Worm (Caenorhabditis elegans): ENCODE data around the gene C08F1.11.
"Not testable (repeated sequence)": the region's sequence is repeated elsewhere in the genome, so short reads cannot be mapped to it uniquely, and the experiment has no call there.

Gene C08F1.11

ce11 chrII:1788087-1788486 lies 3.4 kb upstream of the C08F1.11 start, which contains the start of the genes C08F1.6 and fbxb-13:
Gene C08F1.6, minus strand, starts transcription at chrII:1788187.
Gene fbxb-13, plus strand, starts transcription at chrII:1788277.
- TF ChIP-seq R02D3.7 (tag; optimal IDR thresholded peaks at IDR 0.05) (no peak), Y55F3AM.14 (GFP tag; optimal IDR thresholded peaks at IDR 0.05) (no peak), dmd-4 (tag; optimal IDR thresholded peaks at IDR 0.05) (no peak)

ce11 chrII:1787208-1787607 lies 2.5 kb upstream of the C08F1.11 start:
- TF ChIP-seq nhr-23 (tag; optimal IDR thresholded peaks at IDR 0.05) (no peak), ceh-16 (tag; optimal IDR thresholded peaks at IDR 0.05) (no peak), egl-27 (tag; optimal IDR thresholded peaks at IDR 0.05) (no peak), nhr-6 (tag; optimal IDR thresholded peaks at IDR 0.05) (no peak), sma-3 (GFP tag; optimal IDR thresholded peaks at IDR 0.05) (no peak), nhr-77 (tag; optimal IDR thresholded peaks at IDR 0.05) (no peak), sem-4 (tag; optimal IDR thresholded peaks at IDR 0.05) (no peak)

- no peak for TF ChIP-seq mdl-1 (tag; optimal IDR thresholded peaks at IDR 0.05)
- TF ChIP-seq peb-1 (tag; optimal IDR thresholded peaks at IDR 0.05): no peak
- TF ChIP-seq unc-62 (GFP tag; optimal IDR thresholded peaks at IDR 0.05): no peak
- no peak for TF ChIP-seq sem-4 (tag; optimal IDR thresholded peaks at IDR 0.05)
- TF ChIP-seq nhr-6 (tag; optimal IDR thresholded peaks at IDR 0.05): no peak
- no peak for TF ChIP-seq ceh-82 (tag; optimal IDR thresholded peaks at IDR 0.05)
Measured at ce11 chrII:1786209-1786608, 1.5 kb upstream of the C08F1.11 start, which contains the start of gene C08F1.10. Gene C08F1.10, minus strand, starts transcription at chrII:1786309.

- TF ChIP-seq ceh-82 (tag; optimal IDR thresholded peaks at IDR 0.05) (no peak), lin-13 (GFP tag; optimal IDR thresholded peaks at IDR 0.05) (no peak), alr-1 (tag; optimal IDR thresholded peaks at IDR 0.05) (no peak), crh-2 (tag; optimal IDR thresholded peaks at IDR 0.05) (no peak)
Measured at ce11 chrII:1782474-1782873, 2.2 kb downstream of the C08F1.11 start, which contains the start of gene math-4. Gene math-4, minus strand, starts transcription at chrII:1782574.

- not testable (repeated sequence) for TF ChIP-seq nhr-23 (tag; optimal IDR thresholded peaks at IDR 0.05); ama-1 (optimal IDR thresholded peaks at IDR 0.05); sem-4 (tag; optimal IDR thresholded peaks at IDR 0.05)
Measured at ce11 chrII:1775234-1775633, 9.5 kb downstream of the C08F1.11 start, which contains the start of gene F36H5.14. Gene F36H5.14, plus strand, starts transcription at chrII:1775534.

- TF ChIP-seq dmd-4 (tag; optimal IDR thresholded peaks at IDR 0.05): no peak
- no peak for TF ChIP-seq fos-1 (tag; optimal IDR thresholded peaks at IDR 0.05)
- TF ChIP-seq unc-62 (GFP tag; optimal IDR thresholded peaks at IDR 0.05): no peak
- no peak for TF ChIP-seq nhr-77 (tag; optimal IDR thresholded peaks at IDR 0.05)
- TF ChIP-seq ztf-4 (tag; optimal IDR thresholded peaks at IDR 0.05): no peak
- no peak for TF ChIP-seq aly-2 (tag; optimal IDR thresholded peaks at IDR 0.05)
- TF ChIP-seq elt-3 (tag; optimal IDR thresholded peaks at IDR 0.05): no peak
- no peak for TF ChIP-seq lin-11 (tag; optimal IDR thresholded peaks at IDR 0.05)
Measured at ce11 chrII:1771785-1772184, 12.9 kb downstream of the C08F1.11 start, which contains the start of gene math-3. Gene math-3, plus strand, starts transcription at chrII:1772085.

ce11 chrII:1771347-1771746 lies 13.4 kb downstream of the C08F1.11 start, which contains the start of gene math-26:
Gene math-26, plus strand, starts transcription at chrII:1771647.
- not testable (repeated sequence) for TF ChIP-seq unc-39, ZK546.5, alr-1 (tag; optimal IDR thresholded peaks at IDR 0.05)

- TF ChIP-seq fos-1 (tag; optimal IDR thresholded peaks at IDR 0.05): peak; percentile 34
Measured at ce11 chrII:1767458-1767857, 17.2 kb downstream of the C08F1.11 start.

- TF ChIP-seq elt-3 (tag; optimal IDR thresholded peaks at IDR 0.05) (no peak), nhr-237 (tag; optimal IDR thresholded peaks at IDR 0.05) (no peak), unc-62 (GFP tag; optimal IDR thresholded peaks at IDR 0.05) (no peak), unc-55 (GFP tag; optimal IDR thresholded peaks at IDR 0.05) (no peak), skn-1 (tag; optimal IDR thresholded peaks at IDR 0.05) (no peak), nhr-12 (tag; optimal IDR thresholded peaks at IDR 0.05) (no peak), snpc-4 (tag; optimal IDR thresholded peaks at IDR 0.05) (no peak), sma-3 (GFP tag; optimal IDR thresholded peaks at IDR 0.05) (no peak), lsy-2 (tag; optimal IDR thresholded peaks at IDR 0.05) (no peak), dmd-4 (tag; optimal IDR thresholded peaks at IDR 0.05) (no peak), mdl-1 (tag; optimal IDR thresholded peaks at IDR 0.05) (no peak), nhr-77 (tag; optimal IDR thresholded peaks at IDR 0.05) (no peak), peb-1 (tag; optimal IDR thresholded peaks at IDR 0.05) (no peak)
Measured at ce11 chrII:1766715-1767114, 18.0 kb downstream of the C08F1.11 start.

Measured in whole organism, L2 larva.